Worm (Caenorhabditis elegans) whole organism, L2 larva: ENCODE data around the gene F40F8.12.

Experiments
- F13H6.1 ChIP-seq: sonication (generic microtip); optimal IDR thresholded peaks from 2 replicates; lab custom pipeline; 2016; ENCODE audit warnings: missing genetic modification characterization, missing compliant biosample characterization
- R02D3.7 ChIP-seq: fragments of 150-350 bp; optimal IDR thresholded peaks from 2 replicates; lab custom pipeline; 2014; ENCODE audit warnings: missing biosample characterization, missing genetic modification characterization
- aly-2 ChIP-seq: fragments of 150-350 bp; optimal IDR thresholded peaks from 2 replicates; lab custom pipeline; 2014; ENCODE audit warnings: missing biosample characterization, missing genetic modification characterization
- egl-27 ChIP-seq: sonication (generic microtip); optimal IDR thresholded peaks from 3 replicates; lab custom pipeline; 2017; ENCODE audit warnings: missing biosample characterization, missing genetic modification reagents, missing genetic modification characterization
- skn-1 ChIP-seq: sonication (generic microtip); optimal IDR thresholded peaks from 2 replicates; lab custom pipeline; 2017; ENCODE audit warnings: missing biosample characterization, missing genetic modification characterization
- unc-62 ChIP-seq: fragments of 150-350 bp; optimal IDR thresholded peaks from 2 replicates; lab custom pipeline; 2014; ENCODE audit warnings: missing biosample characterization, missing genetic modification reagents, missing genetic modification characterization
- ztf-4 ChIP-seq: fragments of 150-350 bp; optimal IDR thresholded peaks from 2 replicates; lab custom pipeline; 2014; ENCODE audit warnings: missing biosample characterization, missing genetic modification characterization

DNA sequence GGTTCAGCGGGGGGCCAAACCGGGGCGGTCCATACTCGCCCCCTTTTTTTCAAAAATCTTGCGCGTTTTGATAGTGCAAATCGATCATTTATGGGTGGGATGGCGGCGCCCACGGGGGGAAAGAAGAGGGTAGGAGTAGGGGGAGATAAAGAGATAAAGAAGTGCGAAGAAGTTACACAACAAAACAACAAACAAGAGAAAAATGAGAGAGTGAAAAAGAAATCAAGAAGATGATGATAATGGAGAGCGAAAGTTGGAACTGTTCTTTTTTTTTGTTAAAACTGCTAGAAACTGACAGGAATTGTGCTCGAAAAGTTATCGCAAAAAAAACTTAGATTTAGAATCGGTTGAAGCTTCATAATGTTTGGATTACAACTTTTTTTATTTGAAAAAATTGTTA is 32.8 kb downstream of the F40F8.12 start, which contains the start of gene ptr-13:
- TF ChIP-seq skn-1 (no peak), unc-62 (GFP tag; lab: Kevin White, UChicago) (no peak), F13H6.1 (tag; lab: Kevin White, UChicago) (no peak), R02D3.7 (no peak), ztf-4 (no peak), egl-27 (tag; lab: Kevin White, UChicago) (no peak), aly-2 (no peak)
